Worm (Caenorhabditis elegans) whole organism, mixed stage, embryonic: ENCODE measurements around the gene C53D6.6.
A peak's percentile ranks its signal among the peaks of the same experiment; 100 is the strongest.

Experiments
- M03D4.4 ChIP-seq: sonication (generic microtip); optimal IDR thresholded peaks from 2 replicates; lab custom pipeline; 2017; ENCODE audit warnings: mild to moderate bottlenecking, missing genetic modification characterization, missing compliant biosample characterization
- bed-3 ChIP-seq: fragments of 200-800 bp; sonication (Bioruptor generic); optimal IDR thresholded peaks from 3 replicates; lab custom pipeline; 2018; ENCODE audit warnings: mild to moderate bottlenecking, missing genetic modification characterization, moderate library complexity, missing compliant biosample characterization
- blmp-1 ChIP-seq: fragments of 150-350 bp; optimal IDR thresholded peaks from 2 replicates; lab custom pipeline; 2014; ENCODE audit warnings: missing biosample characterization, missing genetic modification characterization
- ceh-39 ChIP-seq: fragments of 150-350 bp; optimal IDR thresholded peaks from 2 replicates; lab custom pipeline; 2014; ENCODE audit warnings: missing biosample characterization, missing genetic modification characterization
- ceh-43 ChIP-seq: fragments of 200-800 bp; sonication (Bioruptor generic); optimal IDR thresholded peaks from 2 replicates; lab custom pipeline; 2018; ENCODE audit warnings: mild to moderate bottlenecking, missing genetic modification characterization, moderate library complexity, missing compliant biosample characterization
- ceh-83 ChIP-seq: fragments of 200-800 bp; sonication (Bioruptor generic); optimal IDR thresholded peaks from 2 replicates; lab custom pipeline; 2018; ENCODE audit warnings: mild to moderate bottlenecking, missing genetic modification characterization, missing compliant biosample characterization
- ces-1 ChIP-seq: fragments of 150-350 bp; optimal IDR thresholded peaks from 2 replicates; lab custom pipeline; 2014; ENCODE audit warnings: missing biosample characterization, missing genetic modification reagents, missing genetic modification characterization
- cnd-1 ChIP-seq: fragments of 200-800 bp; sonication (Bioruptor generic); optimal IDR thresholded peaks from 2 replicates; lab custom pipeline; 2018; ENCODE audit warnings: mild to moderate bottlenecking, missing genetic modification characterization, missing compliant biosample characterization
- drap-1 ChIP-seq: fragments of 200-800 bp; sonication (Bioruptor generic); optimal IDR thresholded peaks from 3 replicates; lab custom pipeline; 2018; ENCODE audit warnings: mild to moderate bottlenecking, missing genetic modification characterization, missing compliant biosample characterization
- elt-1 ChIP-seq: sonication (generic microtip); optimal IDR thresholded peaks from 2 replicates; lab custom pipeline; 2017; ENCODE audit warnings: missing genetic modification characterization, mild to moderate bottlenecking, missing compliant biosample characterization, antibody characterized with exemption, moderate library complexity, borderline replicate concordance; ENCODE audit not compliant: insufficient read depth
- elt-3 ChIP-seq: fragments of 150-350 bp; optimal IDR thresholded peaks from 2 replicates; lab custom pipeline; 2014; ENCODE audit warnings: missing biosample characterization, missing genetic modification characterization
- flh-1 ChIP-seq: fragments of 200-800 bp; sonication (Bioruptor generic); optimal IDR thresholded peaks from 2 replicates; lab custom pipeline; 2018; ENCODE audit warnings: mild to moderate bottlenecking, missing genetic modification characterization, moderate library complexity, missing compliant biosample characterization
- ham-2 ChIP-seq: fragments of 200-800 bp; sonication (Bioruptor generic); optimal IDR thresholded peaks from 2 replicates; lab custom pipeline; 2018; ENCODE audit warnings: mild to moderate bottlenecking, missing genetic modification characterization, missing compliant biosample characterization
- hlh-1 ChIP-seq: fragments of 150-350 bp; optimal IDR thresholded peaks from 2 replicates; lab custom pipeline; 2014; ENCODE audit warnings: missing biosample characterization, missing genetic modification reagents, missing genetic modification characterization
- lin-13 ChIP-seq: fragments of 150-350 bp; optimal IDR thresholded peaks from 2 replicates; lab custom pipeline; 2014; ENCODE audit warnings: missing biosample characterization, missing genetic modification characterization
- lin-32 ChIP-seq: fragments of 200-800 bp; sonication (Bioruptor generic); optimal IDR thresholded peaks from 2 replicates; lab custom pipeline; 2018; ENCODE audit warnings: mild to moderate bottlenecking, missing genetic modification characterization, missing compliant biosample characterization
- lsy-2 ChIP-seq: fragments of 150-350 bp; optimal IDR thresholded peaks from 2 replicates; lab custom pipeline; 2014; ENCODE audit warnings: missing biosample characterization, missing genetic modification characterization
- mab-5 ChIP-seq: fragments of 150-350 bp; optimal IDR thresholded peaks from 2 replicates; lab custom pipeline; 2014; ENCODE audit warnings: missing biosample characterization, missing genetic modification characterization
- mep-1 ChIP-seq: fragments of 150-350 bp; optimal IDR thresholded peaks from 2 replicates; lab custom pipeline; 2017; ENCODE audit warnings: missing biosample characterization, missing genetic modification reagents, missing genetic modification characterization, inconsistent platforms
- mls-2 ChIP-seq: sonication (generic microtip); optimal IDR thresholded peaks from 2 replicates; lab custom pipeline; 2016; ENCODE audit warnings: mild to moderate bottlenecking, missing genetic modification characterization, moderate library complexity, missing compliant biosample characterization
- nhr-12 ChIP-seq: fragments of 150-350 bp; optimal IDR thresholded peaks from 2 replicates; lab custom pipeline; 2014; ENCODE audit warnings: missing biosample characterization, missing genetic modification characterization
- nhr-2 ChIP-seq: fragments of 150-350 bp; optimal IDR thresholded peaks from 2 replicates; lab custom pipeline; 2014; ENCODE audit warnings: missing biosample characterization, missing genetic modification characterization
- nhr-237 ChIP-seq: fragments of 150-350 bp; optimal IDR thresholded peaks from 2 replicates; lab custom pipeline; 2014; ENCODE audit warnings: missing biosample characterization, missing genetic modification characterization
- nhr-28 ChIP-seq: fragments of 150-350 bp; optimal IDR thresholded peaks from 2 replicates; lab custom pipeline; 2014; ENCODE audit warnings: missing biosample characterization, missing genetic modification characterization
- nhr-76 ChIP-seq: sonication (generic microtip); optimal IDR thresholded peaks from 2 replicates; lab custom pipeline; 2017; ENCODE audit warnings: missing biosample characterization, missing genetic modification characterization
- pha-4 ChIP-seq: fragments of 150-350 bp; optimal IDR thresholded peaks from 2 replicates; lab custom pipeline; 2018; ENCODE audit warnings: missing biosample characterization, missing genetic modification reagents, missing genetic modification characterization
- sem-2 ChIP-seq: fragments of 200-800 bp; sonication (Bioruptor generic); optimal IDR thresholded peaks from 2 replicates; lab custom pipeline; 2018; ENCODE audit warnings: mild to moderate bottlenecking, missing genetic modification characterization, missing compliant biosample characterization
- snpc-4 ChIP-seq: fragments of 150-350 bp; optimal IDR thresholded peaks from 2 replicates; lab custom pipeline; 2014; ENCODE audit warnings: missing biosample characterization, missing genetic modification characterization
- sptf-1 ChIP-seq: sonication (generic microtip); optimal IDR thresholded peaks from 2 replicates; lab custom pipeline; 2017; ENCODE audit warnings: mild to moderate bottlenecking, missing genetic modification characterization, moderate library complexity, missing compliant biosample characterization
- tbx-8 ChIP-seq: fragments of 200-800 bp; sonication (Bioruptor generic); optimal IDR thresholded peaks from 2 replicates; lab custom pipeline; 2018; ENCODE audit warnings: mild to moderate bottlenecking, missing genetic modification characterization, moderate library complexity, missing compliant biosample characterization
- unc-120 ChIP-seq: sonication (generic microtip); optimal IDR thresholded peaks from 2 replicates; lab custom pipeline; 2017; ENCODE audit warnings: missing genetic modification characterization, missing compliant biosample characterization; ENCODE audit not compliant: poor library complexity, severe bottlenecking
- unc-39 ChIP-seq: fragments of 150-350 bp; optimal IDR thresholded peaks from 2 replicates; lab custom pipeline; 2014; ENCODE audit warnings: missing biosample characterization, missing genetic modification characterization
- unc-62 ChIP-seq: fragments of 150-350 bp; optimal IDR thresholded peaks from 2 replicates; lab custom pipeline; 2014; ENCODE audit warnings: missing biosample characterization, missing genetic modification reagents, missing genetic modification characterization
- zip-8 ChIP-seq: fragments of 150-350 bp; optimal IDR thresholded peaks from 2 replicates; lab custom pipeline; 2014; ENCODE audit warnings: missing biosample characterization, missing genetic modification characterization
- ztf-11 ChIP-seq: fragments of 150-350 bp; optimal IDR thresholded peaks from 2 replicates; lab custom pipeline; 2014; ENCODE audit warnings: missing biosample characterization, missing genetic modification characterization

The C53D6.6 gene

ce11 chrIV:9074244-9074723 lies 41.8 kb upstream of the C53D6.6 start, which contains the start of gene mppb-1:
TSS of gene mppb-1 (plus strand) at chrIV:9074673.
- no peak for TF ChIP-seq snpc-4 (tag; lab: Kevin White, UChicago)
- TF ChIP-seq unc-62 (GFP tag; lab: Kevin White, UChicago) = no peak
- TF ChIP-seq ham-2 (GFP tag; lab: Kevin White, UChicago) = no peak
- no peak for TF ChIP-seq elt-1 (tag; lab: Kevin White, UChicago)
- TF ChIP-seq tbx-8 (GFP tag; lab: Kevin White, UChicago) = no peak
- TF ChIP-seq ceh-83 (GFP tag; lab: Kevin White, UChicago) = no peak
- TF ChIP-seq M03D4.4 = no peak
- TF ChIP-seq lin-13 = no peak
- no peak for TF ChIP-seq ztf-11
- TF ChIP-seq nhr-12 = no peak
- TF ChIP-seq mls-2 = no peak
- TF ChIP-seq nhr-76 (tag; lab: Kevin White, UChicago) = no peak
- TF ChIP-seq lin-32 = no peak
- TF ChIP-seq sem-2 = no peak
- TF ChIP-seq mep-1 = peak; percentile 44
- no peak for TF ChIP-seq cnd-1
- no peak for TF ChIP-seq nhr-28 (tag; lab: Kevin White, UChicago)
- peak; percentile 80 for TF ChIP-seq blmp-1
- TF ChIP-seq hlh-1 = no peak
- peak; percentile 36 for TF ChIP-seq nhr-237 (tag; lab: Kevin White, UChicago)
- no peak for TF ChIP-seq ceh-39
- no peak for TF ChIP-seq nhr-2 (tag; lab: Kevin White, UChicago)
- TF ChIP-seq unc-120 (tag; lab: Kevin White, UChicago) = peak; percentile 13
- TF ChIP-seq lsy-2 (tag; lab: Kevin White, UChicago) = peak; percentile 54
- no peak for TF ChIP-seq bed-3 (GFP tag; lab: Kevin White, UChicago)
- TF ChIP-seq sptf-1 (tag; lab: Kevin White, UChicago) = peak; percentile 30
- peak; percentile 10 for TF ChIP-seq drap-1 (GFP tag; lab: Kevin White, UChicago)
- TF ChIP-seq pha-4 (tag; lab: Kevin White, UChicago) = no peak
- TF ChIP-seq zip-8 (tag; lab: Kevin White, UChicago) = peak; percentile 79
- TF ChIP-seq ces-1 (GFP tag; lab: Kevin White, UChicago) = no peak
- no peak for TF ChIP-seq flh-1 (GFP tag; lab: Kevin White, UChicago)
- no peak for TF ChIP-seq elt-3 (tag; lab: Kevin White, UChicago)
- TF ChIP-seq ceh-43 = no peak
- no peak for TF ChIP-seq mab-5 (tag; lab: Kevin White, UChicago)
- no peak for TF ChIP-seq unc-39 (tag; lab: Kevin White, UChicago)

ce11 chrIV:9070188-9070587 lies 37.7 kb upstream of the C53D6.6 start:
- no peak for TF ChIP-seq sptf-1 (tag; lab: Kevin White, UChicago)
- no peak for TF ChIP-seq nhr-76 (tag; lab: Kevin White, UChicago)
- no peak for TF ChIP-seq drap-1 (GFP tag; lab: Kevin White, UChicago)
- no peak for TF ChIP-seq cnd-1
- no peak for TF ChIP-seq flh-1 (GFP tag; lab: Kevin White, UChicago)
- no peak for TF ChIP-seq unc-120 (tag; lab: Kevin White, UChicago)
- no peak for TF ChIP-seq bed-3 (GFP tag; lab: Kevin White, UChicago)
- no peak for TF ChIP-seq blmp-1
- no peak for TF ChIP-seq unc-62 (GFP tag; lab: Kevin White, UChicago)
- TF ChIP-seq pha-4 (tag; lab: Kevin White, UChicago) = no peak
- TF ChIP-seq nhr-237 (tag; lab: Kevin White, UChicago) = no peak

- no peak for TF ChIP-seq mep-1
- no peak for TF ChIP-seq lin-32
- TF ChIP-seq snpc-4 (tag; lab: Kevin White, UChicago) = no peak
- no peak for TF ChIP-seq elt-1 (tag; lab: Kevin White, UChicago)
- TF ChIP-seq unc-62 (GFP tag; lab: Kevin White, UChicago) = no peak
- no peak for TF ChIP-seq lsy-2 (tag; lab: Kevin White, UChicago)
- TF ChIP-seq unc-120 (tag; lab: Kevin White, UChicago) = no peak
Measured at ce11 chrIV:9069703-9070102, 37.2 kb upstream of the C53D6.6 start, which contains the start of gene nhr-11. TSS of gene nhr-11 (plus strand) at chrIV:9070003.
